Fruit fly (Drosophila melanogaster) whole organism, prepupa: Measurements from ENCODE around the gene CG5390.

ENCODE experiments used
- CG10631 ChIP-seq: fragments of 200-800 bp; sonication (Bioruptor generic); optimal IDR thresholded peaks from 2 replicates; lab custom pipeline; 2016; ENCODE audit warnings: missing biosample characterization, missing genetic modification characterization
- CG10669 ChIP-seq: fragments of 200-800 bp; sonication (Bioruptor generic); optimal IDR thresholded peaks from 3 replicates; lab custom pipeline; 2018; ENCODE audit warnings: missing biosample characterization, mild to moderate bottlenecking, missing genetic modification characterization, moderate library complexity
- CG11762 ChIP-seq: fragments of 200-800 bp; sonication (Bioruptor generic); optimal IDR thresholded peaks from 3 replicates; lab custom pipeline; 2016; ENCODE audit warnings: missing biosample characterization, missing genetic modification characterization; ENCODE audit not compliant: insufficient read depth
- CG15336 ChIP-seq: fragments of 200-800 bp; sonication (Bioruptor generic); IDR thresholded peaks from 2 replicates; pipeline ENCODE4 v1.3.6; 2022; ENCODE audit warnings: missing biosample characterization, missing genetic modification characterization
- CG1621 ChIP-seq: fragments of 200-800 bp; sonication (Bioruptor generic); optimal IDR thresholded peaks from 3 replicates; lab custom pipeline; 2018; ENCODE audit warnings: missing biosample characterization, mild to moderate bottlenecking, missing genetic modification characterization
- CG3032 ChIP-seq: fragments of 200-800 bp; optimal IDR thresholded peaks from 2 replicates; lab custom pipeline; 2019; ENCODE audit warnings: missing biosample characterization, mild to moderate bottlenecking, missing genetic modification characterization, moderate library complexity
- CG31627 ChIP-seq: fragments of 200-800 bp; sonication (Bioruptor generic); optimal IDR thresholded peaks from 3 replicates; lab custom pipeline; 2016; ENCODE audit warnings: missing biosample characterization, missing genetic modification characterization
- CG34406 ChIP-seq: fragments of 200-800 bp; sonication (Bioruptor generic); optimal IDR thresholded peaks from 3 replicates; lab custom pipeline; 2016; ENCODE audit warnings: missing biosample characterization, missing genetic modification characterization
- CG6276 ChIP-seq: fragments of 200-800 bp; sonication (Bioruptor generic); optimal IDR thresholded peaks from 2 replicates; lab custom pipeline; 2017; ENCODE audit warnings: missing biosample characterization, mild to moderate bottlenecking, missing genetic modification characterization
- CG6792 ChIP-seq: fragments of 200-800 bp; sonication (Bioruptor generic); optimal IDR thresholded peaks from 3 replicates; lab custom pipeline; 2016; ENCODE audit warnings: missing biosample characterization, missing genetic modification characterization
- CG7368 ChIP-seq: fragments of 200-800 bp; sonication (Bioruptor generic); optimal IDR thresholded peaks from 3 replicates; lab custom pipeline; 2016; ENCODE audit warnings: missing biosample characterization, missing genetic modification characterization
- CG8319 ChIP-seq: fragments of 200-800 bp; sonication (Bioruptor generic); optimal IDR thresholded peaks from 3 replicates; lab custom pipeline; 2016; ENCODE audit warnings: missing biosample characterization, missing genetic modification characterization
- CG8632 ChIP-seq: fragments of 200-800 bp; sonication (Bioruptor generic); optimal IDR thresholded peaks from 3 replicates; lab custom pipeline; 2016; ENCODE audit warnings: missing biosample characterization, missing genetic modification characterization
- CG9139 ChIP-seq: fragments of 200-800 bp; sonication (Bioruptor generic); optimal IDR thresholded peaks from 3 replicates; lab custom pipeline; 2017; ENCODE audit warnings: missing biosample characterization, mild to moderate bottlenecking, missing genetic modification characterization
- Eip78C ChIP-seq: fragments of 200-800 bp; sonication (Bioruptor generic); peaks from one replicate; lab custom pipeline; 2016; ENCODE audit warnings: missing biosample characterization, missing genetic modification characterization
- Eip93F ChIP-seq: fragments of 200-800 bp; sonication (Bioruptor generic); optimal IDR thresholded peaks from 2 replicates; lab custom pipeline; 2016; ENCODE audit warnings: missing biosample characterization, mild to moderate bottlenecking, missing genetic modification characterization
- Ets96B ChIP-seq: fragments of 200-800 bp; optimal IDR thresholded peaks from 2 replicates; lab custom pipeline; 2019; ENCODE audit warnings: missing biosample characterization, mild to moderate bottlenecking, missing genetic modification characterization, moderate library complexity
- Gug ChIP-seq: fragments of 200-800 bp; sonication (Bioruptor generic); IDR thresholded peaks from 2 replicates; pipeline ENCODE4 v1.3.6; 2022; ENCODE audit warnings: missing biosample characterization, missing genetic modification characterization
- Hr4 ChIP-seq: fragments of 200-800 bp; sonication (Bioruptor generic); optimal IDR thresholded peaks from 3 replicates; lab custom pipeline; 2016; ENCODE audit warnings: missing biosample characterization, missing genetic modification characterization
- OdsH ChIP-seq: fragments of 200-800 bp; sonication (Bioruptor generic); optimal IDR thresholded peaks from 3 replicates; lab custom pipeline; 2016; ENCODE audit warnings: missing biosample characterization, missing genetic modification characterization
- Sox102F ChIP-seq: fragments of 200-800 bp; sonication (Bioruptor generic); optimal IDR thresholded peaks from 2 replicates; lab custom pipeline; 2016; ENCODE audit warnings: missing biosample characterization, mild to moderate bottlenecking, missing genetic modification characterization
- Sox14 ChIP-seq: fragments of 200-800 bp; sonication (Bioruptor generic); optimal IDR thresholded peaks from 3 replicates; lab custom pipeline; 2016; ENCODE audit warnings: missing biosample characterization, missing genetic modification characterization
- Sox15 ChIP-seq: fragments of 200-800 bp; sonication (Bioruptor generic); optimal IDR thresholded peaks from 3 replicates; lab custom pipeline; 2016; ENCODE audit warnings: missing biosample characterization, missing genetic modification characterization
- dsx ChIP-seq: fragments of 200-800 bp; optimal IDR thresholded peaks from 3 replicates; lab custom pipeline; 2019; ENCODE audit warnings: missing biosample characterization, mild to moderate bottlenecking, missing genetic modification characterization, moderate library complexity; ENCODE audit not compliant: poor library complexity, severe bottlenecking
- fd85E ChIP-seq: fragments of 200-800 bp; sonication (Bioruptor generic); optimal IDR thresholded peaks from 3 replicates; lab custom pipeline; 2016; ENCODE audit warnings: missing biosample characterization, missing genetic modification characterization
- fkh ChIP-seq: fragments of 200-800 bp; sonication (Bioruptor generic); optimal IDR thresholded peaks from 3 replicates; lab custom pipeline; 2017; ENCODE audit warnings: missing biosample characterization, mild to moderate bottlenecking, missing genetic modification characterization, moderate library complexity
- lz ChIP-seq: fragments of 200-800 bp; sonication (Bioruptor generic); optimal IDR thresholded peaks from 3 replicates; lab custom pipeline; 2016; ENCODE audit warnings: missing biosample characterization, missing genetic modification characterization
- pdm3 ChIP-seq: fragments of 200-800 bp; sonication (Bioruptor generic); optimal IDR thresholded peaks from 3 replicates; lab custom pipeline; 2016; ENCODE audit warnings: missing biosample characterization, missing genetic modification characterization
- salr ChIP-seq, 2 experiments: fragments of 200-800 bp; sonication (Bioruptor generic); optimal IDR thresholded peaks; 3 replicates each; lab custom pipeline; 2016 to 2018; ENCODE audit warnings: missing biosample characterization in 2 of 2, missing genetic modification characterization in 2 of 2, mild to moderate bottlenecking in 1 of 2
- ss ChIP-seq, 2 experiments: fragments of 200-800 bp; sonication (Bioruptor generic); optimal IDR thresholded peaks; 2 replicates in 1 of 2; 3 replicates in 1 of 2; lab custom pipeline; 2017 to 2018; ENCODE audit warnings: mild to moderate bottlenecking in 2 of 2, missing biosample characterization in 2 of 2, missing genetic modification characterization in 2 of 2, moderate library complexity in 1 of 2
- svp ChIP-seq: fragments of 200-800 bp; sonication (Bioruptor generic); peaks from one replicate; lab custom pipeline; 2016; ENCODE audit warnings: missing biosample characterization, missing genetic modification characterization
- vri ChIP-seq: fragments of 200-800 bp; sonication (Bioruptor generic); optimal IDR thresholded peaks from 3 replicates; lab custom pipeline; 2016; ENCODE audit warnings: missing biosample characterization, mild to moderate bottlenecking, missing genetic modification characterization

Gene CG5390

DNA sequence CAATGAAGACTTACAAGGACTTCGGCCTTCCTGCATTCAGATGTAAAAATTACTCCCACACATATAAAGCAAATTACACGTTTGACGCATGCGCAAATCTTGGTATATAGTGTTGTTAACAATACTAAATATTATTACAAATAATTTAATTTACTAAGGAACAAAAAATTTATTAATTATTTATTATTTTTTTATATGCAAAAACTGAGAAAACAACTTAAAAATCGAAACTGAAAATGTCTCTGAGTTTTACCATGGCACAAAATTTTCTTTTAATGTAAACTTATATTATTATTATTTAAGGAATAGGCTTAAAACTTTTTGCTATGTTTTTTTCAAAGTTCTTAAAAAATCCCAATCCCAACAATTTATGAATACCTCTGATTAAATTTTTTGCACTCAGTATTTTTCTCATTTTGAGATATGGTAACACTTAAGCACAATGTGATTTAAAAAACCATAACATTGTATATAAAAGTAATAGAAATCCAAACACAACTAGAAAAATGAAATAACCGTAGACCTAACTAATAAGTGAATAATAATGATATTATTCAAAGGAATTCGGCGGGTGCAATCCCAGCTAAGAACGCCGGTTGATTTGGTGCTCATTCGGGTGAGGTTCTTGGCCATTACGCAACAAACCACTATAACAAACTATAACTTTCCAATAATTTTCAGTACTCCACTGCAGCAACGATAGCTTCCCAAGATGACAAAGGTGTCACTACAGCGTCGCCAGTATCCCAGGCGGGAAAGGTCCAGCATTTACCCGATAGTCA lies 24.9 kb upstream of the CG5390 start, which contains the start of the genes Schip1 and Cox10:
Schip1 (minus strand) TSS at position 51 of the 782 bp plus-strand sequence.
Cox10 (plus strand) TSS at position 406 of the 782 bp plus-strand sequence.
- TF ChIP-seq Ets96B (tag; lab: Kevin White, UChicago) (no peak), fd85E (GFP tag; lab: Kevin White, UChicago) (no peak), pdm3 (GFP tag; lab: Kevin White, UChicago) (no peak), vri (GFP tag; lab: Kevin White, UChicago) (peak; percentile 39), CG34406 (GFP tag; lab: Kevin White, UChicago) (no peak), Eip78C (GFP tag; lab: Kevin White, UChicago) (no peak), fkh (GFP tag; lab: Kevin White, UChicago) (no peak), dsx (GFP tag; lab: Kevin White, UChicago) (peak; percentile 86), Sox14 (GFP tag; lab: Kevin White, UChicago) (no peak), salr (GFP tag; optimal IDR thresholded peaks at IDR 0.05; lab: Kevin White, UChicago) (no peak), CG31627 (no peak), Sox15 (GFP tag; lab: Kevin White, UChicago) (no peak), CG10631 (GFP tag; lab: Kevin White, UChicago) (no peak), CG11762 (GFP tag; lab: Kevin White, UChicago) (no peak), CG3032 (tag; lab: Kevin White, UChicago) (peak; percentile 12), CG1621 (no peak)

- TF ChIP-seq Sox102F: no peak
- TF ChIP-seq dsx (GFP tag; lab: Kevin White, UChicago): peak; percentile 7
- TF ChIP-seq, all 60 proteins: peak for 1
These were observed 21.4 kb upstream of the CG5390 start, which contains the start of gene RnrL for dm6 chr2L:10327790-10328189. RnrL (minus strand) TSS chr2L:10327943.

- TF ChIP-seq svp (GFP tag; lab: Kevin White, UChicago) (peak; percentile 93), vri (GFP tag; lab: Kevin White, UChicago) (peak; percentile 47), CG8319 (GFP tag; lab: Kevin White, UChicago) (no peak)
These were observed 16.5 kb upstream of the CG5390 start, which contains the start of gene CG5381 for dm6 chr2L:10322773-10323487. CG5381 (minus strand) TSS chr2L:10323102.

DNA sequence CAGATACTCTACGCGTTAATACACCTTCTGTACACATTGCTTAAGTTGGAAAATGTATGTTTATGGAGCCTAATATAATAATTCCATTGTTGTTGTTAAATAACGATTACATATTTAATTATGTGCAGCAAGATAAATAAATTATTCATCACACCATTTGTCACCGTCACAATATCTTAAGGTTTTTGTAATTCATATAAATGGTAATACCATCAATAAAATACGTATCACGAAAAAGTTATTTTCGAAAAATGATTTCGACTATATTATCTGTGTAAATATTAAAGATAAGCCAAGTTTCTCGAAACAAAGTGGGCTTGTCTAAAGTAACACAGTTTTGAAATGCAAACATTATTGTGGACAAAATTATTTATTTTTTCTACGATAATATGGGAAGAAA lies 15.8 kb upstream of the CG5390 start, which contains the start of gene CG4995:
CG4995 (plus strand) TSS at position 301 of the 400 bp plus-strand sequence.
- no peak for TF ChIP-seq CG6276
- peak; percentile 61 for TF ChIP-seq Eip78C (GFP tag; lab: Kevin White, UChicago)
- TF ChIP-seq, all 60 proteins: peak for 1

- no peak for TF ChIP-seq salr (GFP tag; optimal IDR thresholded peaks at IDR 0.05; lab: Kevin White, UChicago)
- no peak for TF ChIP-seq Gug (GFP tag; lab: Robert Waterston, UW)
- TF ChIP-seq svp (GFP tag; lab: Kevin White, UChicago): no peak
- peak; percentile 33; the same call in 1 of the 2 replicates for TF ChIP-seq CG15336
- TF ChIP-seq ss (GFP tag; optimal IDR thresholded peaks at IDR 0.05; lab: Kevin White, UChicago): no peak
- no peak for TF ChIP-seq lz (GFP tag; lab: Kevin White, UChicago)
- TF ChIP-seq fkh (GFP tag; lab: Kevin White, UChicago): no peak
- TF ChIP-seq CG9139: no peak
- TF ChIP-seq CG8632 (GFP tag; lab: Kevin White, UChicago): no peak
- TF ChIP-seq Eip93F: peak; percentile 2
- no peak for TF ChIP-seq Hr4 (GFP tag; lab: Kevin White, UChicago)
- TF ChIP-seq OdsH: no peak
- TF ChIP-seq CG6792: no peak
- TF ChIP-seq CG7368 (GFP tag; lab: Kevin White, UChicago): no peak
- peak; percentile 69 for TF ChIP-seq Eip78C (GFP tag; lab: Kevin White, UChicago)
- peak; percentile 15 for TF ChIP-seq vri (GFP tag; lab: Kevin White, UChicago)
- TF ChIP-seq dsx (GFP tag; lab: Kevin White, UChicago): peak; percentile 66
- no peak for TF ChIP-seq CG10669 (GFP tag; lab: Kevin White, UChicago)
- TF ChIP-seq, all 60 proteins: peak for 5
These were observed 15.2 kb upstream of the CG5390 start for dm6 chr2L:10321612-10322011.
